Fruit fly (Drosophila melanogaster) whole organism, prepupa: ENCODE results near the gene wfs1.

Experiments used
- Blimp-1 ChIP-seq: fragments of 200-800 bp; sonication (Bioruptor generic); optimal IDR thresholded peaks from 3 replicates; lab custom pipeline; 2017; ENCODE audit warnings: missing biosample characterization, missing genetic modification characterization, mild to moderate bottlenecking, moderate library complexity, missing genetic modification reagents
- CG10631 ChIP-seq: fragments of 200-800 bp; sonication (Bioruptor generic); optimal IDR thresholded peaks from 2 replicates; lab custom pipeline; 2016; ENCODE audit warnings: missing biosample characterization, missing genetic modification characterization
- CG10669 ChIP-seq: fragments of 200-800 bp; sonication (Bioruptor generic); optimal IDR thresholded peaks from 3 replicates; lab custom pipeline; 2018; ENCODE audit warnings: missing biosample characterization, mild to moderate bottlenecking, missing genetic modification characterization, moderate library complexity
- CG11294 ChIP-seq: fragments of 200-800 bp; sonication (Bioruptor generic); IDR thresholded peaks from 2 replicates; pipeline ENCODE4 v1.3.6; 2022; ENCODE audit warnings: missing biosample characterization, missing genetic modification characterization
- CG11902 ChIP-seq: fragments of 200-800 bp; sonication (Bioruptor generic); optimal IDR thresholded peaks from 3 replicates; lab custom pipeline; 2016; ENCODE audit warnings: missing biosample characterization, missing genetic modification characterization
- CG15336 ChIP-seq: fragments of 200-800 bp; sonication (Bioruptor generic); IDR thresholded peaks from 2 replicates; pipeline ENCODE4 v1.3.6; 2022; ENCODE audit warnings: missing biosample characterization, missing genetic modification characterization
- CG16779 ChIP-seq: fragments of 200-800 bp; sonication (Bioruptor generic); optimal IDR thresholded peaks from 3 replicates; lab custom pipeline; 2017; ENCODE audit warnings: missing biosample characterization, mild to moderate bottlenecking, missing genetic modification characterization
- CG3032 ChIP-seq: fragments of 200-800 bp; optimal IDR thresholded peaks from 2 replicates; lab custom pipeline; 2019; ENCODE audit warnings: missing biosample characterization, mild to moderate bottlenecking, missing genetic modification characterization, moderate library complexity
- CG31627 ChIP-seq: fragments of 200-800 bp; sonication (Bioruptor generic); optimal IDR thresholded peaks from 3 replicates; lab custom pipeline; 2016; ENCODE audit warnings: missing biosample characterization, missing genetic modification characterization
- CG34406 ChIP-seq: fragments of 200-800 bp; sonication (Bioruptor generic); optimal IDR thresholded peaks from 3 replicates; lab custom pipeline; 2016; ENCODE audit warnings: missing biosample characterization, missing genetic modification characterization
- CG3919 ChIP-seq: fragments of 200-800 bp; sonication (Bioruptor generic); optimal IDR thresholded peaks from 3 replicates; lab custom pipeline; 2016; ENCODE audit warnings: missing biosample characterization, missing genetic modification characterization
- CG6163 ChIP-seq: fragments of 200-800 bp; sonication (Bioruptor generic); IDR thresholded peaks from 3 replicates; pipeline ENCODE4 v1.3.6; 2022; ENCODE audit warnings: missing biosample characterization, missing genetic modification characterization
- CG6276 ChIP-seq: fragments of 200-800 bp; sonication (Bioruptor generic); optimal IDR thresholded peaks from 2 replicates; lab custom pipeline; 2017; ENCODE audit warnings: missing biosample characterization, mild to moderate bottlenecking, missing genetic modification characterization
- CG6792 ChIP-seq: fragments of 200-800 bp; sonication (Bioruptor generic); optimal IDR thresholded peaks from 3 replicates; lab custom pipeline; 2016; ENCODE audit warnings: missing biosample characterization, missing genetic modification characterization
- CG6808 ChIP-seq: fragments of 200-800 bp; sonication (Bioruptor generic); optimal IDR thresholded peaks from 3 replicates; lab custom pipeline; 2017; ENCODE audit warnings: missing biosample characterization, missing genetic modification characterization, mild to moderate bottlenecking, moderate library complexity, missing genetic modification reagents
- CG7368 ChIP-seq: fragments of 200-800 bp; sonication (Bioruptor generic); optimal IDR thresholded peaks from 3 replicates; lab custom pipeline; 2016; ENCODE audit warnings: missing biosample characterization, missing genetic modification characterization
- CG8119 ChIP-seq: fragments of 200-800 bp; sonication (Bioruptor generic); IDR thresholded peaks from 3 replicates; pipeline ENCODE4 v1.3.6; 2022; ENCODE audit warnings: missing biosample characterization, missing genetic modification characterization
- CG8319 ChIP-seq: fragments of 200-800 bp; sonication (Bioruptor generic); optimal IDR thresholded peaks from 3 replicates; lab custom pipeline; 2016; ENCODE audit warnings: missing biosample characterization, missing genetic modification characterization
- CG8632 ChIP-seq: fragments of 200-800 bp; sonication (Bioruptor generic); optimal IDR thresholded peaks from 3 replicates; lab custom pipeline; 2016; ENCODE audit warnings: missing biosample characterization, missing genetic modification characterization
- CG9139 ChIP-seq: fragments of 200-800 bp; sonication (Bioruptor generic); optimal IDR thresholded peaks from 3 replicates; lab custom pipeline; 2017; ENCODE audit warnings: missing biosample characterization, mild to moderate bottlenecking, missing genetic modification characterization
- Eip75B ChIP-seq: fragments of 200-800 bp; sonication (Bioruptor generic); optimal IDR thresholded peaks from 3 replicates; lab custom pipeline; 2016; ENCODE audit warnings: missing biosample characterization, missing genetic modification characterization
- Eip93F ChIP-seq: fragments of 200-800 bp; sonication (Bioruptor generic); optimal IDR thresholded peaks from 2 replicates; lab custom pipeline; 2016; ENCODE audit warnings: missing biosample characterization, mild to moderate bottlenecking, missing genetic modification characterization
- Ets21C ChIP-seq: fragments of 200-800 bp; sonication (Bioruptor generic); optimal IDR thresholded peaks from 3 replicates; lab custom pipeline; 2016; ENCODE audit warnings: missing biosample characterization, missing genetic modification characterization
- Ets96B ChIP-seq: fragments of 200-800 bp; optimal IDR thresholded peaks from 2 replicates; lab custom pipeline; 2019; ENCODE audit warnings: missing biosample characterization, mild to moderate bottlenecking, missing genetic modification characterization, moderate library complexity
- Gug ChIP-seq: fragments of 200-800 bp; sonication (Bioruptor generic); IDR thresholded peaks from 2 replicates; pipeline ENCODE4 v1.3.6; 2022; ENCODE audit warnings: missing biosample characterization, missing genetic modification characterization
- Hr38 ChIP-seq: sonication (Bioruptor generic); optimal IDR thresholded peaks from 2 replicates; lab custom pipeline; 2016; ENCODE audit warnings: missing biosample characterization, missing genetic modification characterization
- Hr39 ChIP-seq: fragments of 200-800 bp; sonication (Bioruptor generic); optimal IDR thresholded peaks from 2 replicates; lab custom pipeline; 2016; ENCODE audit warnings: missing biosample characterization, missing genetic modification characterization
- Hr4 ChIP-seq: fragments of 200-800 bp; sonication (Bioruptor generic); optimal IDR thresholded peaks from 3 replicates; lab custom pipeline; 2016; ENCODE audit warnings: missing biosample characterization, missing genetic modification characterization
- Met ChIP-seq: fragments of 200-800 bp; sonication (Bioruptor generic); optimal IDR thresholded peaks from 3 replicates; lab custom pipeline; 2016; ENCODE audit warnings: missing biosample characterization, missing genetic modification characterization
- Sox14 ChIP-seq: fragments of 200-800 bp; sonication (Bioruptor generic); optimal IDR thresholded peaks from 3 replicates; lab custom pipeline; 2016; ENCODE audit warnings: missing biosample characterization, missing genetic modification characterization
- achi ChIP-seq: fragments of 200-800 bp; sonication (Bioruptor generic); optimal IDR thresholded peaks from 3 replicates; lab custom pipeline; 2016; ENCODE audit warnings: missing biosample characterization, missing genetic modification characterization
- cyc ChIP-seq: fragments of 200-800 bp; sonication (Bioruptor generic); optimal IDR thresholded peaks from 3 replicates; lab custom pipeline; 2016; ENCODE audit warnings: missing biosample characterization, missing genetic modification characterization
- dac ChIP-seq: fragments of 200-800 bp; sonication (Bioruptor generic); optimal IDR thresholded peaks from 2 replicates; lab custom pipeline; 2017; ENCODE audit warnings: missing biosample characterization, mild to moderate bottlenecking, missing genetic modification characterization
- dsx ChIP-seq: fragments of 200-800 bp; optimal IDR thresholded peaks from 3 replicates; lab custom pipeline; 2019; ENCODE audit warnings: missing biosample characterization, mild to moderate bottlenecking, missing genetic modification characterization, moderate library complexity; ENCODE audit not compliant: poor library complexity, severe bottlenecking
- eg ChIP-seq: fragments of 200-800 bp; sonication (Bioruptor generic); IDR thresholded peaks from 3 replicates; pipeline ENCODE4 v1.3.6; 2022; ENCODE audit warnings: missing biosample characterization, missing genetic modification characterization
- esn ChIP-seq: fragments of 200-800 bp; sonication (Bioruptor generic); optimal IDR thresholded peaks from 2 replicates; lab custom pipeline; 2016; ENCODE audit warnings: missing biosample characterization, mild to moderate bottlenecking, missing genetic modification characterization, moderate library complexity
- lz ChIP-seq: fragments of 200-800 bp; sonication (Bioruptor generic); optimal IDR thresholded peaks from 3 replicates; lab custom pipeline; 2016; ENCODE audit warnings: missing biosample characterization, missing genetic modification characterization
- net ChIP-seq: fragments of 200-800 bp; sonication (Bioruptor generic); optimal IDR thresholded peaks from 3 replicates; lab custom pipeline; 2016; ENCODE audit warnings: missing biosample characterization, missing genetic modification characterization
- pdm3 ChIP-seq: fragments of 200-800 bp; sonication (Bioruptor generic); optimal IDR thresholded peaks from 3 replicates; lab custom pipeline; 2016; ENCODE audit warnings: missing biosample characterization, missing genetic modification characterization
- salr ChIP-seq, 2 experiments: fragments of 200-800 bp; sonication (Bioruptor generic); optimal IDR thresholded peaks; 3 replicates each; lab custom pipeline; 2016 to 2018; ENCODE audit warnings: missing biosample characterization in 2 of 2, missing genetic modification characterization in 2 of 2, mild to moderate bottlenecking in 1 of 2
- spab ChIP-seq: fragments of 200-800 bp; sonication (Bioruptor generic); optimal IDR thresholded peaks from 2 replicates; lab custom pipeline; 2017; ENCODE audit warnings: missing biosample characterization, mild to moderate bottlenecking, missing genetic modification characterization, missing genetic modification reagents
- ss ChIP-seq, 2 experiments: fragments of 200-800 bp; sonication (Bioruptor generic); optimal IDR thresholded peaks; 2 replicates in 1 of 2; 3 replicates in 1 of 2; lab custom pipeline; 2017 to 2018; ENCODE audit warnings: mild to moderate bottlenecking in 2 of 2, missing biosample characterization in 2 of 2, missing genetic modification characterization in 2 of 2, moderate library complexity in 1 of 2
- svp ChIP-seq: fragments of 200-800 bp; sonication (Bioruptor generic); peaks from one replicate; lab custom pipeline; 2016; ENCODE audit warnings: missing biosample characterization, missing genetic modification characterization

Gene wfs1

DNA sequence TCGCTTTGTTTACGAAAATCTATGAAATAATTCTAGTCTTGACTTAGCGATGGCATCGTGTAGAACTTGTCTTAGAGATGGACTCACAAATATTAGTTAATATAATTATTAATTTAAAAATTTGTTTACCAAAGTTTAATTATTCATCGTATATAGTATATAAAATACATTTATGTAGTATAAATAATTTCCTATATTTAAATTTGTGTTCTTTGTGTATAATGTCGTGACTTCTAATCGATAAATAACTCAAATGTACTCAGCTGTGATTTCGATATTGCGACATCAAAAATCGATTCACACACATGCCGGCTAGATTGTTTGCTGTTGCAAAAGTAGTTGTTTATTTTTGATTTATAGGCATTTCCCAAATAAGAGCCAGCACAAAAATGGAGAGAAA is at the start of gene wfs1, which contains the start of gene Nup133:
Gene wfs1 (minus strand): TSS at position 70 of the 400 bp plus-strand sequence.
Gene Nup133 (plus strand): TSS at position 297 of the 400 bp plus-strand sequence.
- TF ChIP-seq CG6792 (GFP tag; lab: Kevin White, UChicago) (peak; percentile 53), pdm3 (no peak), CG31627 (GFP tag; lab: Kevin White, UChicago) (peak; percentile 8), lz (GFP tag; lab: Kevin White, UChicago) (peak; percentile 52), Gug (GFP tag; lab: Robert Waterston, UW) (peak; percentile 40; the same call in 1 of the 2 replicates), CG15336 (peak; percentile 24; the same call in 1 of the 2 replicates), CG3032 (tag; lab: Kevin White, UChicago) (peak; percentile 81), salr (GFP tag; optimal IDR thresholded peaks at IDR 0.05; lab: Kevin White, UChicago) (no peak), CG6163 (GFP tag; lab: Robert Waterston, UW) (peak; percentile 22; the same call in 1 of the 3 replicates), CG8119 (GFP tag; lab: Robert Waterston, UW) (peak; percentile 63; the same call in 2 of the 3 replicates), Blimp-1 (GFP tag; lab: Kevin White, UChicago) (no peak), CG16779 (tag; lab: Kevin White, UChicago) (no peak), esn (GFP tag; lab: Kevin White, UChicago) (peak; percentile 65), Met (GFP tag; lab: Kevin White, UChicago) (no peak), CG8632 (GFP tag; lab: Kevin White, UChicago) (peak; percentile 54), CG8319 (no peak), CG7368 (no peak), CG34406 (GFP tag; lab: Kevin White, UChicago) (peak; percentile 72), dsx (GFP tag; lab: Kevin White, UChicago) (peak; percentile 81), achi (GFP tag; lab: Kevin White, UChicago) (no peak), CG9139 (no peak), Sox14 (GFP tag; lab: Kevin White, UChicago) (peak; percentile 56), Ets96B (no peak)
- TF ChIP-seq, all 60 proteins: peak for 13

DNA sequence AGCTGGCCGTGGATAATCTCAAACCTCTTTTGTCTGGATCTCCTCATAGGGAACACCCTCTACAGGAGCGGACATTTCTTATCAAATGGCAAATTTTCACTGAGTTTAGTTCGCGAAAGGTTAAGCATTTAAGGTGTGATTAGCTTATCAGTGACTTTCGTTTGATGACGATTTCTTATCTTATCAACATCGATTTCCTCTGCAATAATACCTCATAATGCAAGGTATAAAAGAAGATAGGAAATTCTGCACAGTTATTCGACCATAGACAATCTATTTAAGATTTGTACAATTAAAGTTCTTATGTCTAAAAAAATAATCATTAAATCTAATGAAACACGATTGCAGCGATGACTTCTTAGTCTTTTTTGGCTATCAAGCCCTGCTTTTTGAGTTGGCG is 43.6 kb upstream of the wfs1 start, which contains the start of gene Takl2:
Gene Takl2 (minus strand): TSS at position 101 of the 400 bp plus-strand sequence.
- TF ChIP-seq net (GFP tag; lab: Kevin White, UChicago) (no peak), svp (GFP tag; lab: Kevin White, UChicago) (no peak), Hr4 (GFP tag; lab: Kevin White, UChicago) (no peak), CG31627 (GFP tag; lab: Kevin White, UChicago) (no peak), CG16779 (tag; lab: Kevin White, UChicago) (no peak)

DNA sequence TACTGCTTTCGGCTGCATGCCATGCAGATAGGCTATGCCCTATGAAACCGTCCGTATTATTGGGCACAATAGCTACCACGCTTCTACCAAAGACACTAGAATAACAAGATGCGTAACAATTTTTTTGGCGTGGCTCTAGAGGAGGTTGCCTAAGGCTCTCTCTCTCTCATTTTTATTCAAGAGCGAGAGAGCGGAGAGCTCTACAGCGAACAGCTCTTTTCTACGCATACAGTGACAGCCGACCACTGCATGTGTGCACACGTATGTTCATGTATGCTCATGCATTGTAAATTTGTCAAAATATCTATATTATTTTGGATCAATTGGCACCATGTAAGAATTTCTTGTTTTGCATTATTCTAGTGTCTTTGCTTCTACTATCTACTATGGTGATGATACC is 42.8 kb upstream of the wfs1 start:
- no peak for TF ChIP-seq achi (GFP tag; lab: Kevin White, UChicago)

DNA sequence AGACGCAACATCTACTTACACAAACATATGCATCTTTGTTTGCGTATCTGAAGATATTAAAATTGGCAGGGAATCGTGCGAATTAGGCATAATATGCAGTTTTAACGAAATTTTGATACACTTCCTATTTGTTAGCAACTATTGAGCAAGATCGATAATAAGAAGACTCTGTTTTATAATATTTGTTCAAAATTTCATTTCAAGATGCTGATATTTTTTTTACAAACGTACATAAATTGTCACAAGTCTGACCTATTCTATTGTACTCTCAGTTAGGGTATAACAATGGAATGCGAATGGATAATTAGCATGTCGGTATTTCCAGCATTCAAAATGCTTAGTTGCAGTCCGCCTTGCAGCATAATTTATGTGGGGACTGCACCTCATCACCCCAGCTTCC is 37.7 kb upstream of the wfs1 start:
- no peak for TF ChIP-seq CG11902 (GFP tag; lab: Kevin White, UChicago)
- no peak for TF ChIP-seq Eip93F
- no peak for TF ChIP-seq Eip75B
- peak; percentile 80 for TF ChIP-seq CG15336
- TF ChIP-seq Sox14 (GFP tag; lab: Kevin White, UChicago), result no peak
- TF ChIP-seq CG6808 (GFP tag; lab: Kevin White, UChicago), result no peak
- TF ChIP-seq Hr38 (GFP tag; lab: Kevin White, UChicago), result no peak
- no peak for TF ChIP-seq CG3919 (GFP tag; lab: Kevin White, UChicago)
- TF ChIP-seq CG6163 (GFP tag; lab: Robert Waterston, UW), result no peak
- peak; percentile 41 for TF ChIP-seq esn (GFP tag; lab: Kevin White, UChicago)
- no peak for TF ChIP-seq dac (GFP tag; lab: Kevin White, UChicago)
- no peak for TF ChIP-seq cyc (GFP tag; lab: Kevin White, UChicago)
- peak; percentile 54 for TF ChIP-seq Gug (GFP tag; lab: Robert Waterston, UW)
- TF ChIP-seq ss (GFP tag; optimal IDR thresholded peaks at IDR 0.05; lab: Kevin White, UChicago), result no peak
- peak; percentile 48 for TF ChIP-seq CG31627 (GFP tag; lab: Kevin White, UChicago)
- TF ChIP-seq pdm3, result no peak
- TF ChIP-seq Ets21C (GFP tag; lab: Kevin White, UChicago), result no peak
- TF ChIP-seq spab (GFP tag; lab: Kevin White, UChicago), result no peak
- peak; percentile 87 for TF ChIP-seq eg (GFP tag; lab: Robert Waterston, UW)
- TF ChIP-seq svp (GFP tag; lab: Kevin White, UChicago), result peak; percentile 56
- TF ChIP-seq CG10669 (GFP tag; lab: Kevin White, UChicago), result no peak
- peak; percentile 32 for TF ChIP-seq CG8319
- no peak for TF ChIP-seq CG9139
- TF ChIP-seq CG6792 (GFP tag; lab: Kevin White, UChicago), result peak; percentile 16
- TF ChIP-seq CG6276 (GFP tag; lab: Kevin White, UChicago), result no peak
- TF ChIP-seq CG34406 (GFP tag; lab: Kevin White, UChicago), result no peak
- TF ChIP-seq Hr39 (GFP tag; lab: Kevin White, UChicago), result no peak
- peak; percentile 9 for TF ChIP-seq CG10631
- TF ChIP-seq CG11294 (GFP tag; lab: Robert Waterston, UW), result peak; percentile 41; the same call in 1 of the 2 replicates
- no peak for TF ChIP-seq CG16779 (tag; lab: Kevin White, UChicago)
- TF ChIP-seq Blimp-1 (GFP tag; lab: Kevin White, UChicago), result no peak
- TF ChIP-seq salr (GFP tag; optimal IDR thresholded peaks at IDR 0.05; lab: Kevin White, UChicago), result no peak
